Worm (Caenorhabditis elegans) whole organism, early embryonic: ENCODE results near the gene F55B11.7.

ENCODE experiments used
- B0310.2 ChIP-seq: sonication (generic microtip); optimal IDR thresholded peaks from 2 replicates; lab custom pipeline; 2016; ENCODE audit warnings: mild to moderate bottlenecking, missing genetic modification characterization, missing compliant biosample characterization
- ama-1 ChIP-seq: fragments of 150-350 bp; optimal IDR thresholded peaks from 2 replicates; lab custom pipeline; 2014
- ceh-13 ChIP-seq: fragments of 200-800 bp; sonication (Bioruptor generic); optimal IDR thresholded peaks from 2 replicates; lab custom pipeline; 2018; ENCODE audit warnings: mild to moderate bottlenecking, missing genetic modification characterization, missing compliant biosample characterization
- ceh-36 ChIP-seq: sonication (generic microtip); optimal IDR thresholded peaks from 2 replicates; lab custom pipeline; 2016; ENCODE audit warnings: missing genetic modification characterization, inconsistent platforms, missing compliant biosample characterization
- ets-7 ChIP-seq: sonication (generic microtip); optimal IDR thresholded peaks from 2 replicates; lab custom pipeline; 2016; ENCODE audit warnings: missing genotype, missing genetic modification characterization, missing compliant biosample characterization
- hmg-4 ChIP-seq: fragments of 200-800 bp; sonication (Bioruptor generic); optimal IDR thresholded peaks from 2 replicates; lab custom pipeline; 2018; ENCODE audit warnings: mild to moderate bottlenecking, missing genetic modification characterization, missing compliant biosample characterization
- scrt-1 ChIP-seq: fragments of 200-800 bp; sonication (Bioruptor generic); IDR thresholded peaks from 2 replicates; pipeline ENCODE4 v1.3.6; 2022; ENCODE audit warnings: missing genetic modification characterization, missing compliant biosample characterization
- tbx-11 ChIP-seq: fragments of 200-800 bp; sonication (Bioruptor generic); IDR thresholded peaks from 2 replicates; pipeline ENCODE4 v1.3.6; 2022; ENCODE audit warnings: missing genetic modification characterization, missing compliant biosample characterization

DNA sequence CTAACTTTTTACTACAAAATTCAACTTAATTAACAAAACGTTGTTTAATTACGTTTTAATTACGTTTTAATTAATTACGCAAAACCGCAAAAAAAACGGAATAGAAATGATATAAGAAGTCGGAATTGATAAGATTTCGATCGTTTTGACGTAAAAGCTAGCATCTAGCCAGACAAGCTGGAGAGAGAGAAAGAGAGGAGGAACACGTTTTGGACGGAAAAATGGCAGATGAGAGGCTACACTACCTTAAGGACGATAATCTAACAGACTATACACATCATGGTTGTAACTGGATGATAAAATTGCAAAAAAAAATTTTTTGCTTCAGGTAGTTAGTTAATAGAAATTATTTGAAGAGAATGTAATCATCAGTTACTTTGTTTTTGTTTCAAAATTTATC is 37.6 kb downstream of the F55B11.7 start:
- TF ChIP-seq tbx-11 (GFP tag; lab: Robert Waterston, UW) (no peak), ets-7 (no peak), B0310.2 (tag; lab: Kevin White, UChicago) (no peak), ama-1 (no peak), ceh-13 (GFP tag; lab: Kevin White, UChicago) (no peak), scrt-1 (GFP tag; lab: Robert Waterston, UW) (no peak), ceh-36 (tag; lab: Kevin White, UChicago) (no peak), hmg-4 (GFP tag; lab: Kevin White, UChicago) (no peak)
